Worm (Caenorhabditis elegans): ENCODE data around the gene nhr-202.

DNA sequence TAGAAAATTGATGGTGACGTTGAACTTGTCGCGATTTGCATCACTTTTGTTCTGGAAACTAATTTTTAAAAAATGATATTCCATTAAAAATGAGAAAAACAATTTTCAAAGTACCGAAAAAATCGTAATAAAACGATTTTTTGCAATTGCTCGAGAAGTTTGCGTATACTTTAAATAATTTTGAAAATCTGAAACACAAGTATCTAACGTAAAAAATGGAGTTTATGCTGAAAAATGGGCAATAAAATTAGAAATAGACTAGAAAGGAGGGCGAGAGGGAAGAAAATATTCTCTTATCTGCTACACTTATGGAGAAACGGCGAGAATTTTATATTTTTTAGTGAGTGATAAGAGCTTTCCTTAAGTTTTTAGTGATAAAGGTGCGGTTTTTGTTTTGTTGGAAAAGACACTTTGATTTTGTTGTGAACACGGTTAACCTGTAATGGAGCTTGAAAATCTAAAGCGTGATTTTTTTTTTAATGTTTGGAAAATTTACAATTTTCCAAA is 21.0 kb downstream of the nhr-202 start, which contains the start of gene nhr-130:
- TF ChIP-seq daf-12 (tag; optimal IDR thresholded peaks at IDR 0.05), result no peak
- no peak for TF ChIP-seq skn-1 (tag; optimal IDR thresholded peaks at IDR 0.05)
- no peak for TF ChIP-seq Y75B8A.6 (GFP tag; IDR thresholded peaks at IDR 0.05)
- no peak for TF ChIP-seq dmd-9 (GFP tag; IDR thresholded peaks at IDR 0.05)
- TF ChIP-seq zip-2 (tag; optimal IDR thresholded peaks at IDR 0.05), result no peak
- TF ChIP-seq lin-13 (GFP tag; optimal IDR thresholded peaks at IDR 0.05), result no peak
- TF ChIP-seq hlh-30 (tag; optimal IDR thresholded peaks at IDR 0.05; ENCODE audit: insufficient read depth), result no peak
- TF ChIP-seq zfp-3 (GFP tag; conservative IDR thresholded peaks at IDR 0.05), result no peak
- no peak for TF ChIP-seq R02D3.7 (tag; optimal IDR thresholded peaks at IDR 0.05)
